Fruit fly (Drosophila melanogaster) whole organism, embryonic: ENCODE data around the gene ct.

Experiments used
- Aef1 ChIP-seq: fragments of 200-800 bp; sonication (Bioruptor generic); IDR thresholded peaks from 3 replicates; pipeline ENCODE4 v1.3.6; 2022; ENCODE audit warnings: missing biosample characterization, missing genetic modification characterization
- CG10431 ChIP-seq: fragments of 200-800 bp; sonication (Bioruptor generic); optimal IDR thresholded peaks from 3 replicates; lab custom pipeline; 2018; ENCODE audit warnings: missing biosample characterization, mild to moderate bottlenecking, missing genetic modification characterization
- CG10979 ChIP-seq: fragments of 200-800 bp; sonication (Bioruptor generic); optimal IDR thresholded peaks from 2 replicates; lab custom pipeline; 2018; ENCODE audit warnings: missing biosample characterization, mild to moderate bottlenecking, missing genetic modification characterization, moderate library complexity
- CG11398 ChIP-seq: fragments of 200-800 bp; sonication (Bioruptor generic); optimal IDR thresholded peaks from 2 replicates; lab custom pipeline; 2016; ENCODE audit warnings: missing biosample characterization, missing genetic modification characterization
- CG12744 ChIP-seq: fragments of 200-800 bp; sonication (Bioruptor generic); optimal IDR thresholded peaks from 2 replicates; lab custom pipeline; 2016; ENCODE audit warnings: missing biosample characterization, missing genetic modification characterization
- CG14965 ChIP-seq: fragments of 200-800 bp; sonication (Bioruptor generic); optimal IDR thresholded peaks from 2 replicates; lab custom pipeline; 2016; ENCODE audit warnings: missing biosample characterization, missing genetic modification characterization, borderline replicate concordance
- CG17186 ChIP-seq: fragments of 200-800 bp; sonication (Bioruptor generic); optimal IDR thresholded peaks from 3 replicates; lab custom pipeline; 2017; ENCODE audit warnings: missing biosample characterization, missing genetic modification reagents, missing genetic modification characterization
- CG2889 ChIP-seq: fragments of 200-800 bp; sonication (Bioruptor generic); IDR thresholded peaks from 3 replicates; pipeline ENCODE4 v1.3.6; 2022; ENCODE audit warnings: missing biosample characterization, missing genetic modification characterization
- CG31365 ChIP-seq: fragments of 200-800 bp; sonication (Bioruptor generic); optimal IDR thresholded peaks from 2 replicates; lab custom pipeline; 2018; ENCODE audit warnings: missing biosample characterization, mild to moderate bottlenecking, missing genetic modification characterization
- CG33557 ChIP-seq: fragments of 200-800 bp; sonication (Bioruptor generic); optimal IDR thresholded peaks from 2 replicates; lab custom pipeline; 2019; ENCODE audit warnings: missing biosample characterization, mild to moderate bottlenecking, missing genetic modification characterization, moderate library complexity
- CG42726 ChIP-seq: fragments of 200-800 bp; sonication (Bioruptor generic); IDR thresholded peaks from 2 replicates; pipeline ENCODE4 v1.3.6; 2022; ENCODE audit warnings: missing biosample characterization, missing genetic modification characterization; ENCODE audit not compliant: partially characterized antibody
- CG4282 ChIP-seq: fragments of 200-800 bp; sonication (Bioruptor generic); optimal IDR thresholded peaks from 2 replicates; lab custom pipeline; 2016; ENCODE audit warnings: missing biosample characterization, missing genetic modification characterization
- CG7745 ChIP-seq: fragments of 200-800 bp; sonication (Bioruptor generic); optimal IDR thresholded peaks from 2 replicates; lab custom pipeline; 2018; ENCODE audit warnings: missing biosample characterization, mild to moderate bottlenecking, missing genetic modification characterization, moderate library complexity
- CG8290 ChIP-seq, 3 experiments: fragments of 200-800 bp; sonication (Bioruptor generic); optimal IDR thresholded peaks; 2 replicates each; lab custom pipeline; 2016 to 2019; ENCODE audit warnings: missing biosample characterization in 3 of 3, missing genetic modification characterization in 3 of 3, mild to moderate bottlenecking in 2 of 3, moderate library complexity in 1 of 3
- Dip3 ChIP-seq: fragments of 200-800 bp; sonication (Bioruptor generic); optimal IDR thresholded peaks from 3 replicates; lab custom pipeline; 2016; ENCODE audit warnings: missing biosample characterization, missing genetic modification characterization
- Gug ChIP-seq: fragments of 200-800 bp; sonication (Bioruptor generic); IDR thresholded peaks from 4 replicates; pipeline ENCODE4 v1.3.6; 2022; ENCODE audit warnings: missing biosample characterization, missing genetic modification characterization
- HLH54F ChIP-seq: fragments of 200-800 bp; sonication (Bioruptor generic); optimal IDR thresholded peaks from 3 replicates; lab custom pipeline; 2016; ENCODE audit warnings: missing biosample characterization, missing genetic modification characterization
- Hr3 ChIP-seq: fragments of 200-800 bp; sonication (Bioruptor generic); optimal IDR thresholded peaks from 3 replicates; lab custom pipeline; 2016; ENCODE audit warnings: missing biosample characterization, missing genetic modification characterization
- Kr ChIP-seq: fragments of 200-800 bp; sonication (Bioruptor generic); optimal IDR thresholded peaks from 2 replicates; lab custom pipeline; 2017; ENCODE audit warnings: missing biosample characterization, mild to moderate bottlenecking, missing genetic modification characterization
- Lpt ChIP-seq: fragments of >200 bp; optimal IDR thresholded peaks from 2 replicates; lab custom pipeline; 2018; ENCODE audit warnings: missing biosample characterization, missing genetic modification characterization
- NfI ChIP-seq: fragments of 200-800 bp; sonication (Bioruptor generic); optimal IDR thresholded peaks from 3 replicates; lab custom pipeline; 2018; ENCODE audit warnings: missing biosample characterization, mild to moderate bottlenecking, missing genetic modification characterization, moderate library complexity
- Oli ChIP-seq: fragments of 200-800 bp; sonication (Bioruptor generic); optimal IDR thresholded peaks from 2 replicates; lab custom pipeline; 2018; ENCODE audit warnings: missing biosample characterization, mild to moderate bottlenecking, missing genetic modification characterization, moderate library complexity
- Opbp ChIP-seq: fragments of 200-800 bp; sonication (Bioruptor generic); IDR thresholded peaks from 3 replicates; pipeline ENCODE4 v1.3.6; 2022; ENCODE audit warnings: missing biosample characterization, missing genetic modification characterization; ENCODE audit not compliant: partially characterized antibody
- ab ChIP-seq: fragments of 200-800 bp; sonication (Bioruptor generic); optimal IDR thresholded peaks from 2 replicates; lab custom pipeline; 2016; ENCODE audit warnings: missing biosample characterization, missing genetic modification characterization
- bab2 ChIP-seq: fragments of 200-800 bp; sonication (Bioruptor generic); optimal IDR thresholded peaks from 2 replicates; lab custom pipeline; 2016; ENCODE audit warnings: missing biosample characterization, missing genetic modification characterization
- cas ChIP-seq: fragments of 200-800 bp; sonication (Bioruptor generic); IDR thresholded peaks from 2 replicates; pipeline ENCODE4 v1.3.6; 2022; ENCODE audit warnings: missing biosample characterization, missing genetic modification characterization
- cato ChIP-seq: fragments of 200-800 bp; sonication (Bioruptor generic); optimal IDR thresholded peaks from 2 replicates; lab custom pipeline; 2016; ENCODE audit warnings: missing biosample characterization, missing genetic modification characterization, borderline replicate concordance
- chm ChIP-seq: fragments of 200-800 bp; sonication (Bioruptor generic); IDR thresholded peaks from 2 replicates; pipeline ENCODE4 v1.3.6; 2022; ENCODE audit warnings: missing biosample characterization, missing genetic modification characterization
- corto ChIP-seq: fragments of 200-800 bp; sonication (Bioruptor generic); optimal IDR thresholded peaks from 2 replicates; lab custom pipeline; 2016; ENCODE audit warnings: missing biosample characterization, mild to moderate bottlenecking, missing genetic modification characterization, moderate library complexity
- dan ChIP-seq: fragments of 200-800 bp; sonication (Bioruptor generic); IDR thresholded peaks from 2 replicates; pipeline ENCODE4 v1.3.6; 2022; ENCODE audit warnings: missing biosample characterization, missing genetic modification characterization
- dpn ChIP-seq, 2 experiments: fragments of 200-800 bp; sonication (Bioruptor generic); optimal IDR thresholded peaks; 3 replicates each; lab custom pipeline; 2016; ENCODE audit warnings: missing biosample characterization in 2 of 2, missing genetic modification characterization in 2 of 2
- ewg ChIP-seq: fragments of 200-800 bp; sonication (Bioruptor generic); optimal IDR thresholded peaks from 3 replicates; lab custom pipeline; 2017; ENCODE audit warnings: mild to moderate bottlenecking, missing biosample characterization, missing genetic modification reagents, missing genetic modification characterization
- exex ChIP-seq: fragments of 200-800 bp; sonication (Bioruptor generic); optimal IDR thresholded peaks from 4 replicates; lab custom pipeline; 2018; ENCODE audit warnings: missing biosample characterization, mild to moderate bottlenecking, missing genetic modification characterization, moderate library complexity
- gfzf ChIP-seq: fragments of 200-800 bp; sonication (Bioruptor generic); optimal IDR thresholded peaks from 2 replicates; lab custom pipeline; 2016; ENCODE audit warnings: missing biosample characterization, mild to moderate bottlenecking, missing genetic modification characterization, moderate library complexity
- kay ChIP-seq: fragments of 200-800 bp; sonication (Bioruptor generic); optimal IDR thresholded peaks from 2 replicates; lab custom pipeline; 2016; ENCODE audit warnings: missing biosample characterization, missing genetic modification characterization
- lab ChIP-seq: fragments of 200-800 bp; sonication (Bioruptor generic); optimal IDR thresholded peaks from 3 replicates; lab custom pipeline; 2017; ENCODE audit warnings: missing biosample characterization, missing genetic modification characterization, mild to moderate bottlenecking, moderate library complexity, missing genetic modification reagents
- lov ChIP-seq, 2 experiments: fragments of 200-800 bp in 1 of 2; fragments of >200 bp in 1 of 2; sonication (Bioruptor generic) in 1 of 2; IDR thresholded peaks in 1 of 2; optimal IDR thresholded peaks in 1 of 2; 2 replicates in 1 of 2; 3 replicates in 1 of 2; pipeline versions ENCODE4 v1.3.6 to Lab custom; 2017 to 2022; ENCODE audit warnings: missing biosample characterization in 1 of 2, missing genetic modification characterization in 1 of 2
- nmo ChIP-seq: fragments of 200-800 bp; sonication (Bioruptor generic); optimal IDR thresholded peaks from 2 replicates; lab custom pipeline; 2018; ENCODE audit warnings: missing biosample characterization, mild to moderate bottlenecking, missing genetic modification characterization, moderate library complexity
- nom ChIP-seq: fragments of 200-800 bp; sonication (Bioruptor generic); optimal IDR thresholded peaks from 2 replicates; lab custom pipeline; 2017; ENCODE audit warnings: missing biosample characterization, missing genetic modification characterization, mild to moderate bottlenecking, moderate library complexity, missing genetic modification reagents
- org-1 ChIP-seq: fragments of 200-800 bp; sonication (Bioruptor generic); optimal IDR thresholded peaks from 2 replicates; lab custom pipeline; 2017; ENCODE audit warnings: missing biosample characterization, missing genetic modification characterization
- pita ChIP-seq: fragments of 200-800 bp; sonication (Bioruptor generic); optimal IDR thresholded peaks from 2 replicates; lab custom pipeline; 2017; ENCODE audit warnings: missing biosample characterization, mild to moderate bottlenecking, missing genetic modification characterization
- ro ChIP-seq: fragments of 200-800 bp; sonication (Bioruptor generic); IDR thresholded peaks from 2 replicates; pipeline ENCODE4 v1.3.6; 2022; ENCODE audit warnings: missing biosample characterization, missing genetic modification characterization
- run ChIP-seq: fragments of 200-800 bp; sonication (Bioruptor generic); optimal IDR thresholded peaks from 3 replicates; lab custom pipeline; 2018; ENCODE audit warnings: missing biosample characterization, mild to moderate bottlenecking, missing genetic modification characterization
- schlank ChIP-seq: fragments of 200-800 bp; sonication (Bioruptor generic); optimal IDR thresholded peaks from 2 replicates; lab custom pipeline; 2018; ENCODE audit warnings: missing biosample characterization, mild to moderate bottlenecking, missing genetic modification characterization
- sd ChIP-seq: fragments of 200-800 bp; sonication (Bioruptor generic); optimal IDR thresholded peaks from 3 replicates; lab custom pipeline; 2018; ENCODE audit warnings: missing biosample characterization, mild to moderate bottlenecking, missing genetic modification characterization, moderate library complexity
- trh ChIP-seq: fragments of 200-800 bp; sonication (Bioruptor generic); optimal IDR thresholded peaks from 2 replicates; lab custom pipeline; 2016; ENCODE audit warnings: missing biosample characterization, missing genetic modification characterization
- unpg ChIP-seq: fragments of 200-800 bp; sonication (Bioruptor generic); optimal IDR thresholded peaks from 3 replicates; lab custom pipeline; 2018; ENCODE audit warnings: missing biosample characterization, mild to moderate bottlenecking, missing genetic modification characterization, moderate library complexity
- zen ChIP-seq: fragments of 200-800 bp; sonication (Bioruptor generic); optimal IDR thresholded peaks from 3 replicates; lab custom pipeline; 2018; ENCODE audit warnings: missing biosample characterization, mild to moderate bottlenecking, missing genetic modification characterization, moderate library complexity

Gene ct

DNA sequence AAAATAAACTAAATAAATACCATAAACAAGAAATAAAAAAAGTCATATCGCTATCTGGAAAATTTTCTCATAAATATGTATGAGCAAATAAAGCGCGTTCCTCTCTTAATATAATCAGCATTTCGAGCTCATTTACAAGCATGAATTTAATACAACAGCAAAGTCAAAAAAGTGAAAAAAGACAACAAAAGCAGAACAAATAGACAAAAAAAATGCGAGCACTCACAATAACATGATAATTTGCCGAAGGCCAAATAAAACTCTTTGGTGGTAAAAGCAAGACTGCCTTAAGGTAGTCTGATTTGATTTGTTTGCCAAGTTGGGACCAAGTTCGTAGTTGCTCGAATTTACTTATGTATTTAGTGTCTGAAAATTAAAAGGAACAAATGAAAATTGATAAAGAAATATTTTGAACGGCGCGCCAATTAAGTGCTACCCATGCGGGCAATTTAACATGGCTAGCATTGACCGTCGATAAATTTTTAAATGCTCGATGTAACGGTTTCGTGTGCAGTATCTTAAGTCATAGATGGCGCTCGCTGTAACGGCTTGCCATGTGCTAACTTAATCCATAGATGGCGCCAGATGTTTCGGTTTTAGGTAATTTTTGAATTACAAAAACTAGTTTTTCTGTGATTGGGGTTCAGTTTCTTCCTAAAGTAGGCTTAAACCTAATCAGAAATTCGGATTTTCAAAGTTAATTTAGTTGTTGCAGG is 102.4 kb downstream of the ct start (continued):
- TF ChIP-seq kay (no peak), schlank (tag; lab: Kevin White, UChicago) (no peak), CG10431 (GFP tag; lab: Kevin White, UChicago) (no peak), exex (no peak), CG4282 (no peak), unpg (GFP tag; lab: Kevin White, UChicago) (no peak), nom (GFP tag; lab: Kevin White, UChicago) (peak; percentile 22), lov (optimal IDR thresholded peaks at IDR 0.05; lab: Kevin White, UChicago) (no peak), lov (GFP tag; IDR thresholded peaks at IDR 0.05; lab: Robert Waterston, UW) (no peak), cato (GFP tag; lab: Kevin White, UChicago) (no peak), trh (GFP tag; lab: Kevin White, UChicago) (no peak), sd (peak; percentile 26), CG12744 (GFP tag; lab: Kevin White, UChicago) (no peak), dan (GFP tag; lab: Robert Waterston, UW) (no peak), Aef1 (GFP tag; lab: Robert Waterston, UW) (no peak), chm (no peak), gfzf (GFP tag; lab: Kevin White, UChicago) (peak; percentile 36), CG14965 (GFP tag; lab: Kevin White, UChicago) (no peak), dpn (GFP tag; optimal IDR thresholded peaks at IDR 0.05; lab: Kevin White, UChicago) (peak; percentile 17 to 30), ewg (GFP tag; lab: Kevin White, UChicago) (no peak), CG31365 (peak; percentile 26), zen (tag; lab: Kevin White, UChicago) (peak; percentile 6), ab (GFP tag; lab: Kevin White, UChicago) (no peak), Dip3 (GFP tag; lab: Kevin White, UChicago) (no peak), corto (GFP tag; lab: Kevin White, UChicago) (no peak), cas (no peak), CG8290 (GFP tag; optimal IDR thresholded peaks at IDR 0.05; lab: Kevin White, UChicago) (no peak), CG8290 (tag; optimal IDR thresholded peaks at IDR 0.05; lab: Kevin White, UChicago) (peak in 1 of 2 experiments; percentile 67), Lpt (no peak), CG10979 (tag; lab: Kevin White, UChicago) (peak; percentile 35), Hr3 (no peak), CG17186 (no peak), Gug (GFP tag; lab: Robert Waterston, UW) (no peak), CG2889 (GFP tag; lab: Robert Waterston, UW) (no peak), CG11398 (GFP tag; lab: Kevin White, UChicago) (no peak), ro (no peak), nmo (GFP tag; lab: Kevin White, UChicago) (peak; percentile 37), pita (peak; percentile 21), bab2 (GFP tag; lab: Kevin White, UChicago) (peak; percentile 4), run (tag; lab: Kevin White, UChicago) (no peak), org-1 (GFP tag; lab: Kevin White, UChicago) (no peak), Kr (no peak), HLH54F (no peak), Opbp (peak; percentile 53; the same call in 1 of the 3 replicates), NfI (GFP tag; lab: Kevin White, UChicago) (peak; percentile 51), lab (GFP tag; lab: Kevin White, UChicago) (peak; percentile 26), Oli (tag; lab: Kevin White, UChicago) (no peak), CG7745 (no peak), CG33557 (no peak), CG42726 (GFP tag; lab: Robert Waterston, UW) (peak; percentile 64; the same call in 1 of the 2 replicates)
